Worm (Caenorhabditis elegans): ENCODE data around the gene symk-1.
"Not testable (repeated sequence)": the region's sequence is repeated elsewhere in the genome, so short reads cannot be mapped to it uniquely, and the experiment has no call there.

- not testable (repeated sequence) for TF ChIP-seq nhr-77 (tag; optimal IDR thresholded peaks at IDR 0.05); nhr-237 (tag; optimal IDR thresholded peaks at IDR 0.05); nhr-28 (tag; optimal IDR thresholded peaks at IDR 0.05); fkh-10 (GFP tag; optimal IDR thresholded peaks at IDR 0.05); ceh-16 (tag; optimal IDR thresholded peaks at IDR 0.05)
These were observed 4.7 kb downstream of the symk-1 start, which contains the start of gene F25G6.1 for ce11 chrV:8574762-8575161.
